Worm (Caenorhabditis elegans): Measurements from ENCODE around the gene cest-5.2.

Gene cest-5.2

ce11 chrIV:6585397-6585921, 42.3 kb downstream of the cest-5.2 start, which contains the start of the genes F38A5.2 and dnj-11 (continued):
- TF ChIP-seq xnd-1 (tag; optimal IDR thresholded peaks at IDR 0.05): no peak
- no peak for TF ChIP-seq egl-44 (GFP tag; IDR thresholded peaks at IDR 0.05)
- no peak for TF ChIP-seq mes-4 (tag; optimal IDR thresholded peaks at IDR 0.05)
- no peak for TF ChIP-seq madf-10 (tag; optimal IDR thresholded peaks at IDR 0.05)
- no peak for TF ChIP-seq nfyb-1 (GFP tag; IDR thresholded peaks at IDR 0.05)
- peak; percentile 14 for TF ChIP-seq tlf-1 (GFP tag; optimal IDR thresholded peaks at IDR 0.05)
- TF ChIP-seq K11D2.4 (GFP tag; IDR thresholded peaks at IDR 0.05): no peak
- TF ChIP-seq madf-6 (GFP tag; IDR thresholded peaks at IDR 0.05): 0 out of 2 replicates have a peak, but pooled peaks have one; percentile 30
- no peak for TF ChIP-seq Y53F4B.3 (GFP tag; IDR thresholded peaks at IDR 0.05)
- TF ChIP-seq bed-1 (GFP tag; IDR thresholded peaks at IDR 0.05): no peak
- no peak for TF ChIP-seq mel-28 (tag; optimal IDR thresholded peaks at IDR 0.05; ENCODE audit: borderline replicate concordance)
- peak; percentile 38; the same call in 1 of the 2 replicates for TF ChIP-seq rcor-1 (GFP tag; IDR thresholded peaks at IDR 0.05)
- no peak for TF ChIP-seq gei-17 (GFP tag; optimal IDR thresholded peaks at IDR 0.05)
- 0 out of 2 replicates have a peak, but pooled peaks have one; percentile 24 for TF ChIP-seq egrh-3 (GFP tag; IDR thresholded peaks at IDR 0.05)
- no peak for TF ChIP-seq cebp-1 (GFP tag; IDR thresholded peaks at IDR 0.05)
- TF ChIP-seq cebp-1 (tag; optimal IDR thresholded peaks at IDR 0.05): peak; percentile 75
- TF ChIP-seq lag-1 (GFP tag; IDR thresholded peaks at IDR 0.05): no peak
- TF ChIP-seq madf-8 (GFP tag; conservative IDR thresholded peaks at IDR 0.05): no peak
- no peak for TF ChIP-seq aptf-2 (GFP tag; conservative IDR thresholded peaks at IDR 0.05)
- TF ChIP-seq sea-2 (GFP tag; IDR thresholded peaks at IDR 0.05): no peak
- no peak for TF ChIP-seq chd-7 (tag; optimal IDR thresholded peaks at IDR 0.05)
- TF ChIP-seq ceh-79 (tag; optimal IDR thresholded peaks at IDR 0.05): no peak
- TF ChIP-seq lin-40 (tag; optimal IDR thresholded peaks at IDR 0.05): peak; percentile 59
- peak; percentile 61 for TF ChIP-seq efl-1 (GFP tag; optimal IDR thresholded peaks at IDR 0.05)
- TF ChIP-seq unc-130 (GFP tag; optimal IDR thresholded peaks at IDR 0.05): no peak
- no peak for TF ChIP-seq F52B5.7 (tag; optimal IDR thresholded peaks at IDR 0.05)
- no peak for TF ChIP-seq hlh-12 (tag; optimal IDR thresholded peaks at IDR 0.05)
- no peak for TF ChIP-seq repo-1 (tag; optimal IDR thresholded peaks at IDR 0.05)
- TF ChIP-seq die-1 (tag; optimal IDR thresholded peaks at IDR 0.05): no peak
- no peak for TF ChIP-seq F39B2.1 (GFP tag; IDR thresholded peaks at IDR 0.05)
- TF ChIP-seq let-607 (tag; optimal IDR thresholded peaks at IDR 0.05): no peak
- no peak for TF ChIP-seq cebp-2 (GFP tag; IDR thresholded peaks at IDR 0.05)
- peak; percentile 90 for TF ChIP-seq F23B12.7 (tag; optimal IDR thresholded peaks at IDR 0.05; ENCODE audit: insufficient read depth)
- TF ChIP-seq F37B4.10 (GFP tag; IDR thresholded peaks at IDR 0.05): no peak
- TF ChIP-seq snpc-4 (GFP tag; optimal IDR thresholded peaks at IDR 0.05): peak; percentile 45
- TF ChIP-seq snpc-4 (tag; optimal IDR thresholded peaks at IDR 0.05): peak in 3 of 4 experiments; percentile 77 to 87 (median 80)
- TF ChIP-seq pbrm-1 (GFP tag; IDR thresholded peaks at IDR 0.05): peak; percentile 67
- peak; percentile 40 for TF ChIP-seq nhr-80 (tag; optimal IDR thresholded peaks at IDR 0.05)
- TF ChIP-seq sptf-2 (GFP tag; optimal IDR thresholded peaks at IDR 0.05): no peak
- TF ChIP-seq attf-3 (GFP tag; conservative IDR thresholded peaks at IDR 0.05): no peak
- TF ChIP-seq K12H6.12 (tag; optimal IDR thresholded peaks at IDR 0.05): peak; percentile 48
- no peak for TF ChIP-seq mxl-1 (tag; optimal IDR thresholded peaks at IDR 0.05)
- TF ChIP-seq ceh-27 (GFP tag; optimal IDR thresholded peaks at IDR 0.05): peak; percentile 73
- TF ChIP-seq him-1 (tag; optimal IDR thresholded peaks at IDR 0.05): no peak
- no peak for TF ChIP-seq T07F8.4 (tag; optimal IDR thresholded peaks at IDR 0.05)
- no peak for TF ChIP-seq hlh-26 (GFP tag; conservative IDR thresholded peaks at IDR 0.05)
- peak; percentile 2 for TF ChIP-seq ZK185.1 (tag; optimal IDR thresholded peaks at IDR 0.05; ENCODE audit: poor library complexity, severe bottlenecking)
- TF ChIP-seq ets-4 (GFP tag; optimal IDR thresholded peaks at IDR 0.05): no peak
- peak; percentile 54; the same call in 1 of the 2 replicates for TF ChIP-seq ceh-100 (GFP tag; IDR thresholded peaks at IDR 0.05)

Data from whole organism, young adult.